Worm (Caenorhabditis elegans) whole organism, late embryonic: ENCODE results near the gene F32D1.3.
A peak's percentile ranks its signal among the peaks of the same experiment; 100 is the strongest.

Source experiments
- C08G9.2 ChIP-seq: sonication (generic microtip); optimal IDR thresholded peaks from 2 replicates; lab custom pipeline; 2016; ENCODE audit warnings: mild to moderate bottlenecking, missing genetic modification characterization, moderate library complexity, missing compliant biosample characterization
- C38D4.7 ChIP-seq: fragments of 200-800 bp; sonication (Bioruptor generic); optimal IDR thresholded peaks from 2 replicates; lab custom pipeline; 2018; ENCODE audit warnings: mild to moderate bottlenecking, missing genetic modification characterization, moderate library complexity, missing compliant biosample characterization
- K09A11.1 ChIP-seq: sonication (generic microtip); optimal IDR thresholded peaks from 2 replicates; lab custom pipeline; 2017; ENCODE audit warnings: antibody characterized with exemption, mild to moderate bottlenecking, missing genetic modification characterization, missing compliant biosample characterization; ENCODE audit not compliant: insufficient read depth
- ahr-1 ChIP-seq: sonication (generic microtip); optimal IDR thresholded peaks from 2 replicates; lab custom pipeline; 2016; ENCODE audit warnings: missing genetic modification characterization, missing compliant biosample characterization
- ceh-14 ChIP-seq: sonication (generic microtip); optimal IDR thresholded peaks from 2 replicates; lab custom pipeline; 2016; ENCODE audit warnings: missing genotype, missing genetic modification characterization, missing compliant biosample characterization
- ceh-19 ChIP-seq: fragments of 200-800 bp; sonication (Bioruptor generic); optimal IDR thresholded peaks from 2 replicates; lab custom pipeline; 2018; ENCODE audit warnings: mild to moderate bottlenecking, missing genetic modification characterization, missing compliant biosample characterization
- ceh-24 ChIP-seq: sonication (generic microtip); optimal IDR thresholded peaks from 2 replicates; lab custom pipeline; 2016; ENCODE audit warnings: mild to moderate bottlenecking, missing genetic modification characterization, missing compliant biosample characterization
- ceh-31 ChIP-seq: sonication (generic microtip); optimal IDR thresholded peaks from 2 replicates; lab custom pipeline; 2016; ENCODE audit warnings: missing genetic modification characterization, missing compliant biosample characterization
- ceh-34 ChIP-seq: sonication (generic microtip); optimal IDR thresholded peaks from 2 replicates; lab custom pipeline; 2016; ENCODE audit warnings: mild to moderate bottlenecking, missing genetic modification characterization, missing compliant biosample characterization
- ceh-9 ChIP-seq: sonication (generic microtip); optimal IDR thresholded peaks from 2 replicates; lab custom pipeline; 2016; ENCODE audit warnings: mild to moderate bottlenecking, missing genetic modification characterization, inconsistent platforms, missing compliant biosample characterization
- che-1 ChIP-seq: sonication (generic microtip); optimal IDR thresholded peaks from 2 replicates; lab custom pipeline; 2016; ENCODE audit warnings: mild to moderate bottlenecking, missing genetic modification characterization, missing compliant biosample characterization
- dve-1 ChIP-seq: sonication (generic microtip); optimal IDR thresholded peaks from 2 replicates; lab custom pipeline; 2017; ENCODE audit warnings: antibody characterized with exemption, mild to moderate bottlenecking, missing genetic modification characterization, missing compliant biosample characterization
- eyg-1 ChIP-seq: sonication (generic microtip); optimal IDR thresholded peaks from 2 replicates; lab custom pipeline; 2016; ENCODE audit warnings: missing genotype, missing genetic modification characterization, missing compliant biosample characterization
- hlh-6 ChIP-seq: sonication (generic microtip); optimal IDR thresholded peaks from 2 replicates; lab custom pipeline; 2016; ENCODE audit warnings: missing genotype, missing genetic modification characterization, missing compliant biosample characterization
- lim-6 ChIP-seq: sonication (generic microtip); optimal IDR thresholded peaks from 2 replicates; lab custom pipeline; 2016; ENCODE audit warnings: missing genetic modification characterization, missing compliant biosample characterization
- lin-11 ChIP-seq: fragments of 200-800 bp; sonication (Bioruptor generic); optimal IDR thresholded peaks from 2 replicates; lab custom pipeline; 2018; ENCODE audit warnings: mild to moderate bottlenecking, missing genetic modification characterization, missing compliant biosample characterization
- mec-3 ChIP-seq: sonication (generic microtip); optimal IDR thresholded peaks from 2 replicates; lab custom pipeline; 2016; ENCODE audit warnings: borderline replicate concordance, missing genetic modification characterization, missing compliant biosample characterization
- nhr-232 ChIP-seq: sonication (generic microtip); optimal IDR thresholded peaks from 2 replicates; lab custom pipeline; 2016; ENCODE audit warnings: missing genetic modification characterization, missing compliant biosample characterization
- pat-9 ChIP-seq: fragments of 200-800 bp; sonication (Bioruptor generic); optimal IDR thresholded peaks from 2 replicates; lab custom pipeline; 2018; ENCODE audit warnings: mild to moderate bottlenecking, missing genetic modification characterization, moderate library complexity, missing compliant biosample characterization
- pros-1 ChIP-seq: fragments of 150-350 bp; optimal IDR thresholded peaks from 2 replicates; lab custom pipeline; 2014; ENCODE audit warnings: missing biosample characterization, missing genetic modification reagents, missing genetic modification characterization
- ref-2 ChIP-seq: sonication (generic microtip); optimal IDR thresholded peaks from 2 replicates; lab custom pipeline; 2016; ENCODE audit warnings: missing genetic modification characterization, missing compliant biosample characterization
- sox-4 ChIP-seq: sonication (generic microtip); optimal IDR thresholded peaks from 2 replicates; lab custom pipeline; 2017; ENCODE audit warnings: mild to moderate bottlenecking, missing genetic modification characterization, inconsistent platforms, missing compliant biosample characterization
- unc-3 ChIP-seq, 2 experiments: fragments of 200-800 bp in 1 of 2; sonication (Bioruptor generic) in 1 of 2; sonication (generic microtip) in 1 of 2; conservative IDR thresholded peaks in 1 of 2; optimal IDR thresholded peaks in 1 of 2; 2 replicates each; pipeline versions ENCODE4 v1.3.6 to Lab custom; 2016 to 2022; ENCODE audit warnings: missing compliant biosample characterization in 2 of 2, missing genetic modification characterization in 2 of 2, missing genetic modification reagents in 1 of 2
- unc-42 ChIP-seq: sonication (generic microtip); optimal IDR thresholded peaks from 2 replicates; lab custom pipeline; 2016; ENCODE audit warnings: missing genotype, missing genetic modification characterization, missing compliant biosample characterization
- unc-55 ChIP-seq: sonication (generic microtip); optimal IDR thresholded peaks from 2 replicates; lab custom pipeline; 2017; ENCODE audit warnings: missing biosample characterization, missing genetic modification reagents, missing genetic modification characterization
- ztf-16 ChIP-seq: sonication (generic microtip); optimal IDR thresholded peaks from 2 replicates; lab custom pipeline; 2017; ENCODE audit warnings: missing genetic modification characterization, missing compliant biosample characterization

Gene F32D1.3

DNA sequence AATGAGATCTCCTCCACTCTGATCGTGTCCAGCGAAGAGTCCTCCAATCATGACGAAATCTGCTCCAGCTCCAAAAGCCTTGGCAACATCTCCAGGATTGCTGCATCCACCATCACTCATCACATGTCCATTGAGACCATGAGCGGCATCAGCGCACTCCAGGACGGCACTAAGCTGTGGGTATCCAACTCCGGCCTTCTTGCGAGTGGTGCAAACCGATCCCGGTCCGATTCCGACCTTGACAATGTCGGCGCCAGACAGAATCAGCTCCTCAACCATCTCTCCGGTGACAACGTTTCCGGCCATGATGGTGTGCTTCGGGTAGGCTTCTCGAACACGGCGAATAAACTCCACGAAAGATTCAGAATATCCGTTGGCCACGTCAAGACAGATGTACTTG lies 9.1 kb upstream of the F32D1.3 start:
- TF ChIP-seq unc-3 (GFP tag; conservative IDR thresholded peaks at IDR 0.05; lab: Robert Waterston, UW), result no peak
- TF ChIP-seq unc-3 (tag; optimal IDR thresholded peaks at IDR 0.05; lab: Kevin White, UChicago), result no peak
- TF ChIP-seq che-1 (tag; lab: Kevin White, UChicago), result no peak
- TF ChIP-seq K09A11.1 (tag; lab: Kevin White, UChicago), result no peak
- no peak for TF ChIP-seq C08G9.2 (tag; lab: Kevin White, UChicago)
- no peak for TF ChIP-seq unc-55

- no peak for TF ChIP-seq eyg-1 (tag; lab: Kevin White, UChicago)
- no peak for TF ChIP-seq ceh-9 (tag; lab: Kevin White, UChicago)
- no peak for TF ChIP-seq mec-3
- no peak for TF ChIP-seq lin-11 (tag; lab: Kevin White, UChicago)
- no peak for TF ChIP-seq hlh-6 (tag; lab: Kevin White, UChicago)
- TF ChIP-seq, all 69 proteins: peak for 0
These were observed 5.1 kb upstream of the F32D1.3 start, which contains the start of gene F32D1.11 for ce11 chrV:4366440-4366839. TSS of gene F32D1.11 (minus strand) at chrV:4366540.

DNA sequence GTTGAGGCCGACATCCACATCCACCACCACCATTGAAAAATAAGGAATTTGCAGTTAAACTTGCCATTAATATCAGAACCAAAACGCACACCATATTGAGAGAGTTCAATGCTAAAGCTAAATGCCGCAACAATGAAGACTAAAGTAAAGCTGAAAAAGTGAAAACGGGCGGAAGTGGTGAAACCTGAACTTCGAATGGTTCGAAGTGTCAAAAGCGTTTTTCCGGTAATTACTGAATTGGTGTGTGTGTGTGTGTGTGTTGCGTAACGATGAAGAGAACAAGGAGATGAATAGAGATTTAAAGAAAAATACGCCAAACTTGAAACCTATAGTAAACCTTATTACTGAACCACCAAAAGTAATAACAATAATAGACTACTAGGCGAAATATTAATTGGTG lies 3.1 kb upstream of the F32D1.3 start, which contains the start of gene grl-13:
TSS of gene grl-13 (minus strand) at position 101 of the 400 bp plus-strand sequence.
- TF ChIP-seq ztf-16 (tag; lab: Kevin White, UChicago) (no peak), C08G9.2 (tag; lab: Kevin White, UChicago) (no peak), ceh-19 (GFP tag; lab: Kevin White, UChicago) (no peak), ref-2 (tag; lab: Kevin White, UChicago) (no peak), pat-9 (tag; lab: Kevin White, UChicago) (no peak), che-1 (tag; lab: Kevin White, UChicago) (no peak), lim-6 (tag; lab: Kevin White, UChicago) (no peak), C38D4.7 (no peak), unc-55 (no peak), ceh-9 (tag; lab: Kevin White, UChicago) (no peak), dve-1 (tag; lab: Kevin White, UChicago) (no peak), unc-42 (tag; lab: Kevin White, UChicago) (no peak), nhr-232 (tag; lab: Kevin White, UChicago) (no peak)

DNA sequence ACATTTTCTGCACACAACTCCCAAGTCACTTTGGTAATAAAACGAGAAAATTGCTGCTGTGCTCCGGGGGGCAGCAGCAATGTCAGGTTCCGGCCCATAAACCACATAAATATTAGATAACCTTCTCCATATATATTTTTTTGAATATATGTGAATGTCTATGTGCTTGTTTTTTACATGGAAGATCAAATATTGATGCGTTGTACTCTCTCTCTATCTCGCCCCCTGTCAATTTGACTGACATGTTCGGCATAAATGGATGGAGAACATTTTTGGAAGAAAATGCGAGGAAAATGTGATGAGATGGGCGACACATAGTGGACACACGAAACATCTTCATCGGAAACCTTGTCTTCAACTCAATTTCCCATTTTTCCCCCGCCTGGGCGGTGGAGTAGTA lies 1.4 kb downstream of the F32D1.3 start:
- TF ChIP-seq unc-42 (tag; lab: Kevin White, UChicago) (peak; percentile 48), unc-55 (peak; percentile 71), ahr-1 (no peak)

- TF ChIP-seq pros-1 (tag; lab: Kevin White, UChicago) (no peak), ceh-31 (tag; lab: Kevin White, UChicago) (peak; percentile 55), unc-42 (tag; lab: Kevin White, UChicago) (peak; percentile 46), ceh-24 (tag; lab: Kevin White, UChicago) (no peak)
These were observed 2.2 kb downstream of the F32D1.3 start for ce11 chrV:4359127-4359526.

ce11 chrV:4357369-4357768 lies 4.0 kb downstream of the F32D1.3 start:
- TF ChIP-seq unc-42 (tag; lab: Kevin White, UChicago) (peak; percentile 99), mec-3 (no peak), ceh-14 (tag; lab: Kevin White, UChicago) (peak; percentile 75), ceh-31 (tag; lab: Kevin White, UChicago) (peak; percentile 61)

ce11 chrV:4356047-4356612 lies 5.2 kb downstream of the F32D1.3 start:
- TF ChIP-seq unc-42 (tag; lab: Kevin White, UChicago) (peak; percentile 85), sox-4 (tag; lab: Kevin White, UChicago) (no peak), ceh-34 (tag; lab: Kevin White, UChicago) (peak; percentile 59)
